Fruit fly (Drosophila melanogaster): Measurements from ENCODE around the gene Ugt49B2.

DNA sequence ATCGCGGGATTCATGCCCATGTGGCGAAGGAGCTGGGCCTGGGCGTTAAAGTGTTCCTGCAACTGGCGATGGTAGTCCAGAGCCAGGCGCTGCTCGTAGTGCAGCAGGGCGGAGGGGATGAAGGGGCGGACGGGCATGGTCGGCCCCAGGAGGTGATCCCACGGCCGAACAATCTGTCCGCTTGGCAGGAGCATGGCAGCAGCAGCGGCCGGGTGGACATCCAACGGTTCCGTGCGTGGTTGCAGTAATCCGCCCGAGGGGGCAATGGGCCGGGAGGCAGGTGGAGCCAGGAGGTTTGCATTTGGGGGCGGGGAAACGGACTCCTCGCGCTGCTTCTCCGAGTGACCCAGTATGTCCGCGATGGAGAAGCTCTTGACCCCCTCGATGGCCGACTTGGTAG, 45.8 kb upstream of the Ugt49B2 start:
- TF ChIP-seq Lpt (GFP tag; optimal IDR thresholded peaks at IDR 0.05), result no peak
- TF ChIP-seq CG6854 (GFP tag; optimal IDR thresholded peaks at IDR 0.05), result no peak
- no peak for TF ChIP-seq pdm3 (GFP tag; optimal IDR thresholded peaks at IDR 0.05)
- no peak for TF ChIP-seq vri (GFP tag; optimal IDR thresholded peaks at IDR 0.05)
- TF ChIP-seq CG31627 (GFP tag; optimal IDR thresholded peaks at IDR 0.05), result no peak
- TF ChIP-seq Ets21C (GFP tag; optimal IDR thresholded peaks at IDR 0.05), result no peak
- TF ChIP-seq fd59A (GFP tag; optimal IDR thresholded peaks at IDR 0.05), result no peak

Measured in whole organism, prepupa.